Fruit fly (Drosophila melanogaster) whole organism, embryonic: Measurements from ENCODE around the gene Etfb.
A peak's percentile ranks its signal among the peaks of the same experiment; 100 is the strongest.

Source experiments
- Asciz ChIP-seq: fragments of 200-800 bp; sonication (Bioruptor generic); optimal IDR thresholded peaks from 2 replicates; lab custom pipeline; 2017; ENCODE audit warnings: missing biosample characterization, mild to moderate bottlenecking, missing genetic modification characterization, missing genetic modification reagents
- Atf6 ChIP-seq: fragments of 200-800 bp; sonication (Bioruptor generic); IDR thresholded peaks from 2 replicates; pipeline ENCODE4 v1.3.6; 2022; ENCODE audit warnings: missing biosample characterization, missing genetic modification characterization
- CG10267 ChIP-seq: fragments of 200-800 bp; sonication (Bioruptor generic); optimal IDR thresholded peaks from 2 replicates; lab custom pipeline; 2018; ENCODE audit warnings: missing biosample characterization, mild to moderate bottlenecking, missing genetic modification characterization, moderate library complexity
- CG11504 ChIP-seq: fragments of 200-800 bp; sonication (Bioruptor generic); optimal IDR thresholded peaks from 3 replicates; lab custom pipeline; 2019; ENCODE audit warnings: missing biosample characterization, mild to moderate bottlenecking, missing genetic modification characterization, moderate library complexity
- CG12744 ChIP-seq: fragments of 200-800 bp; sonication (Bioruptor generic); optimal IDR thresholded peaks from 2 replicates; lab custom pipeline; 2016; ENCODE audit warnings: missing biosample characterization, missing genetic modification characterization
- CG17829 ChIP-seq: fragments of 200-800 bp; optimal IDR thresholded peaks from 2 replicates; lab custom pipeline; 2019; ENCODE audit warnings: missing biosample characterization, mild to moderate bottlenecking, missing genetic modification characterization, moderate library complexity
- CG18599 ChIP-seq: fragments of 200-800 bp; sonication (Bioruptor generic); optimal IDR thresholded peaks from 3 replicates; lab custom pipeline; 2017; ENCODE audit warnings: missing biosample characterization, missing genetic modification characterization, mild to moderate bottlenecking, moderate library complexity, missing genetic modification reagents
- CG18619 ChIP-seq: fragments of 200-800 bp; sonication (Bioruptor generic); optimal IDR thresholded peaks from 3 replicates; lab custom pipeline; 2017; ENCODE audit warnings: missing biosample characterization, mild to moderate bottlenecking, missing genetic modification characterization
- CG2120 ChIP-seq: fragments of 200-800 bp; sonication (Bioruptor generic); optimal IDR thresholded peaks from 3 replicates; lab custom pipeline; 2016; ENCODE audit warnings: missing biosample characterization, missing genetic modification characterization
- CG30431 ChIP-seq: fragments of 200-800 bp; sonication (Bioruptor generic); optimal IDR thresholded peaks from 2 replicates; lab custom pipeline; 2017; ENCODE audit warnings: missing biosample characterization, missing genetic modification characterization
- CG31441 ChIP-seq: fragments of 200-800 bp; sonication (Bioruptor generic); IDR thresholded peaks from 2 replicates; pipeline ENCODE4 v1.3.6; 2022; ENCODE audit warnings: missing biosample characterization, missing genetic modification characterization
- CG33557 ChIP-seq: fragments of 200-800 bp; sonication (Bioruptor generic); optimal IDR thresholded peaks from 2 replicates; lab custom pipeline; 2019; ENCODE audit warnings: missing biosample characterization, mild to moderate bottlenecking, missing genetic modification characterization, moderate library complexity
- CG4424 ChIP-seq: fragments of 200-800 bp; sonication (Bioruptor generic); optimal IDR thresholded peaks from 3 replicates; lab custom pipeline; 2016; ENCODE audit warnings: missing biosample characterization, missing genetic modification characterization
- CG4820 ChIP-seq: fragments of 200-800 bp; sonication (Bioruptor generic); optimal IDR thresholded peaks from 3 replicates; lab custom pipeline; 2016; ENCODE audit warnings: missing biosample characterization, missing genetic modification characterization
- CG8290 ChIP-seq, 3 experiments: fragments of 200-800 bp; sonication (Bioruptor generic); optimal IDR thresholded peaks; 2 replicates each; lab custom pipeline; 2016 to 2019; ENCODE audit warnings: missing biosample characterization in 3 of 3, missing genetic modification characterization in 3 of 3, mild to moderate bottlenecking in 2 of 3, moderate library complexity in 1 of 3
- CoRest ChIP-seq: fragments of 200-800 bp; sonication (Bioruptor generic); optimal IDR thresholded peaks from 3 replicates; lab custom pipeline; 2018; ENCODE audit warnings: missing biosample characterization, mild to moderate bottlenecking, missing genetic modification characterization, moderate library complexity
- CrebB ChIP-seq: fragments of 200-800 bp; sonication (Bioruptor generic); optimal IDR thresholded peaks from 3 replicates; lab custom pipeline; 2018; ENCODE audit warnings: missing biosample characterization, mild to moderate bottlenecking, missing genetic modification characterization
- Lhr ChIP-seq: fragments of 200-800 bp; sonication (Bioruptor generic); optimal IDR thresholded peaks from 3 replicates; lab custom pipeline; 2017; ENCODE audit warnings: mild to moderate bottlenecking, missing biosample characterization, missing genetic modification reagents, missing genetic modification characterization
- Med ChIP-seq: fragments of 200-800 bp; sonication (Bioruptor generic); peaks from one replicate; lab custom pipeline; 2016; ENCODE audit warnings: missing biosample characterization, missing genetic modification characterization, mild to moderate bottlenecking, inconsistent platforms, moderate library complexity
- Nf-YA ChIP-seq: fragments of 200-800 bp; sonication (Bioruptor generic); IDR thresholded peaks from 2 replicates; pipeline ENCODE4 v1.3.6; 2022; ENCODE audit warnings: missing biosample characterization, missing genetic modification characterization
- Oaz ChIP-seq: fragments of 200-800 bp; sonication (Bioruptor generic); IDR thresholded peaks from 2 replicates; pipeline ENCODE4 v1.3.6; 2022; ENCODE audit warnings: missing biosample characterization, missing genetic modification characterization
- Sox102F ChIP-seq: fragments of 200-800 bp; sonication (Bioruptor generic); optimal IDR thresholded peaks from 2 replicates; lab custom pipeline; 2018; ENCODE audit warnings: missing biosample characterization, mild to moderate bottlenecking, missing genetic modification characterization, moderate library complexity
- ab ChIP-seq: fragments of 200-800 bp; sonication (Bioruptor generic); optimal IDR thresholded peaks from 2 replicates; lab custom pipeline; 2016; ENCODE audit warnings: missing biosample characterization, missing genetic modification characterization
- bowl ChIP-seq: fragments of 200-800 bp; sonication (Bioruptor generic); IDR thresholded peaks from 2 replicates; pipeline ENCODE4 v1.3.6; 2022; ENCODE audit warnings: missing biosample characterization, missing genetic modification characterization
- cad ChIP-seq: fragments of >200 bp; optimal IDR thresholded peaks from 2 replicates; lab custom pipeline; 2017; ENCODE audit warnings: missing biosample characterization, missing genetic modification characterization
- cg ChIP-seq: fragments of 200-800 bp; sonication (Bioruptor generic); optimal IDR thresholded peaks from 3 replicates; lab custom pipeline; 2019; ENCODE audit warnings: missing biosample characterization, mild to moderate bottlenecking, missing genetic modification characterization, moderate library complexity
- da ChIP-seq: fragments of 200-800 bp; sonication (Bioruptor generic); optimal IDR thresholded peaks from 2 replicates; lab custom pipeline; 2016; ENCODE audit warnings: missing biosample characterization, missing genetic modification characterization
- dati ChIP-seq: fragments of 200-800 bp; sonication (Bioruptor generic); IDR thresholded peaks from 2 replicates; pipeline ENCODE4 v1.3.6; 2022; ENCODE audit warnings: missing biosample characterization, missing genetic modification characterization
- fd96Cb ChIP-seq: fragments of 200-800 bp; sonication (Bioruptor generic); optimal IDR thresholded peaks from 2 replicates; lab custom pipeline; 2018; ENCODE audit warnings: missing biosample characterization, mild to moderate bottlenecking, missing genetic modification characterization, moderate library complexity
- fu2 ChIP-seq: fragments of 200-800 bp; sonication (Bioruptor generic); optimal IDR thresholded peaks from 2 replicates; lab custom pipeline; 2016; ENCODE audit warnings: missing biosample characterization, missing genetic modification characterization
- gsb-n ChIP-seq: fragments of 200-800 bp; sonication (Bioruptor generic); optimal IDR thresholded peaks from 3 replicates; lab custom pipeline; 2018; ENCODE audit warnings: missing biosample characterization, mild to moderate bottlenecking, missing genetic modification characterization
- lov ChIP-seq, 2 experiments: fragments of 200-800 bp in 1 of 2; fragments of >200 bp in 1 of 2; sonication (Bioruptor generic) in 1 of 2; IDR thresholded peaks in 1 of 2; optimal IDR thresholded peaks in 1 of 2; 2 replicates in 1 of 2; 3 replicates in 1 of 2; pipeline versions ENCODE4 v1.3.6 to Lab custom; 2017 to 2022; ENCODE audit warnings: missing biosample characterization in 1 of 2, missing genetic modification characterization in 1 of 2
- onecut ChIP-seq: fragments of 200-800 bp; sonication (Bioruptor generic); IDR thresholded peaks from 2 replicates; pipeline ENCODE4 v1.3.6; 2022; ENCODE audit warnings: missing biosample characterization, missing genetic modification characterization
- otp ChIP-seq: fragments of 200-800 bp; sonication (Bioruptor generic); IDR thresholded peaks from 3 replicates; pipeline ENCODE4, ENCODE4 v1.3.6; 2022; ENCODE audit warnings: missing biosample characterization, missing genetic modification characterization
- pros ChIP-seq: fragments of 200-800 bp; sonication (Bioruptor generic); optimal IDR thresholded peaks from 3 replicates; lab custom pipeline; 2019; ENCODE audit warnings: missing biosample characterization, mild to moderate bottlenecking, missing genetic modification characterization, moderate library complexity
- so ChIP-seq: fragments of 200-800 bp; sonication (Bioruptor generic); IDR thresholded peaks from 3 replicates; pipeline ENCODE4 v1.3.6; 2022; ENCODE audit warnings: missing biosample characterization, missing genetic modification characterization
- sug ChIP-seq: fragments of 200-800 bp; optimal IDR thresholded peaks from 2 replicates; lab custom pipeline; 2019; ENCODE audit warnings: missing biosample characterization, mild to moderate bottlenecking, missing genetic modification characterization, moderate library complexity
- tap ChIP-seq: fragments of 200-800 bp; optimal IDR thresholded peaks from 3 replicates; lab custom pipeline; 2019; ENCODE audit warnings: missing biosample characterization, mild to moderate bottlenecking, missing genetic modification characterization, moderate library complexity
- zf30C ChIP-seq: fragments of 200-800 bp; sonication (Bioruptor generic); optimal IDR thresholded peaks from 3 replicates; lab custom pipeline; 2018; ENCODE audit warnings: missing biosample characterization, mild to moderate bottlenecking, missing genetic modification characterization

The Etfb gene

DNA sequence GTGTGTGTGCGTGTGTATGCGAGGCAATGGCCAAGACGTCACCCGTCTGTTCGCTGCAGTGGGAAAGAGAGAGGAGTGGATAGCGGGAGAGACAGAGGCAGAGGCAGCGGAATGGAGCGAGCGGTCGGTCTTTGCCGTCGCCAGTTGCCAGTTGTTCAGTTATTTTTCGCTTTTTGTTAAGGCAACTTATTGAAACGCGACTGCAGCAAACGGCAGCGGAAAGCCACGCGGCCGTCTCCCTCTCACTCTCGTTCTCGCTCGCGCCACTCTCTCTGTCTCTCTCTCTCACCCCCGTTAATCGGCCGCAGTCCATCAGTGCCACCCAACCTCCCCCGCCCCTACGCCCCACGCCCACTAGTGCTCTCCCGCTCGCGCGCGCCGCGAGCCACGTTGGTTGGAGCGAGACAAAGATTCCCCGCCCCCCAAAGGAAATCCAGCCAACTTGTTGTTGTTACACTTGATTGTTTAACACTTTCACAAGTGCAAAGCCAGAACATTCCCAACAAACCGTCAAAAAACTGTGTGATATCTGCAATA lies 29.9 kb downstream of the Etfb start (continued):
- TF ChIP-seq dati (GFP tag; lab: Robert Waterston, UW), result no peak
- peak; percentile 92 for TF ChIP-seq Med (GFP tag; lab: Kevin White, UChicago)
- no peak for TF ChIP-seq Sox102F (GFP tag; lab: Kevin White, UChicago)
- TF ChIP-seq zf30C (GFP tag; lab: Kevin White, UChicago), result no peak
- TF ChIP-seq CG17829 (tag; lab: Kevin White, UChicago), result no peak
- TF ChIP-seq fd96Cb (tag; lab: Kevin White, UChicago), result no peak
- TF ChIP-seq fu2 (GFP tag; lab: Kevin White, UChicago), result no peak
- peak; percentile 93 for TF ChIP-seq cg (GFP tag; lab: Kevin White, UChicago)
- no peak for TF ChIP-seq Oaz (GFP tag; lab: Robert Waterston, UW)
- TF ChIP-seq lov (optimal IDR thresholded peaks at IDR 0.05; lab: Kevin White, UChicago), result no peak
- TF ChIP-seq lov (GFP tag; IDR thresholded peaks at IDR 0.05; lab: Robert Waterston, UW), result no peak
- TF ChIP-seq CrebB, result peak; percentile 40
- TF ChIP-seq CG4820 (GFP tag; lab: Kevin White, UChicago), result no peak
- TF ChIP-seq otp (GFP tag; lab: Robert Waterston, UW), result 0 out of 3 replicates have a peak, but pooled peaks have one; percentile 67
- no peak for TF ChIP-seq CG8290 (GFP tag; optimal IDR thresholded peaks at IDR 0.05; lab: Kevin White, UChicago)
- TF ChIP-seq CG8290 (tag; optimal IDR thresholded peaks at IDR 0.05; lab: Kevin White, UChicago), result peak in 1 of 2 experiments; percentile 80
- TF ChIP-seq CG2120 (GFP tag; lab: Kevin White, UChicago), result no peak
- TF ChIP-seq da (GFP tag; lab: Kevin White, UChicago), result no peak
- no peak for TF ChIP-seq CG30431 (GFP tag; lab: Kevin White, UChicago)
- TF ChIP-seq sug (tag; lab: Kevin White, UChicago), result peak; percentile 58
- no peak for TF ChIP-seq bowl (GFP tag; lab: Robert Waterston, UW)
- TF ChIP-seq pros, result peak; percentile 69
- no peak for TF ChIP-seq Nf-YA (GFP tag; lab: Robert Waterston, UW)
- TF ChIP-seq CG12744 (GFP tag; lab: Kevin White, UChicago), result no peak
- no peak for TF ChIP-seq CG18619 (GFP tag; lab: Kevin White, UChicago)
- TF ChIP-seq CG33557 (GFP tag; lab: Kevin White, UChicago), result no peak
- no peak for TF ChIP-seq Lhr (GFP tag; lab: Kevin White, UChicago)
- TF ChIP-seq CoRest (tag; lab: Kevin White, UChicago), result no peak
- peak; percentile 69 for TF ChIP-seq Atf6 (GFP tag; lab: Robert Waterston, UW)
- TF ChIP-seq CG10267 (tag; lab: Kevin White, UChicago), result no peak
- no peak for TF ChIP-seq ab (GFP tag; lab: Kevin White, UChicago)
- no peak for TF ChIP-seq Asciz (GFP tag; lab: Kevin White, UChicago)
- TF ChIP-seq CG4424 (GFP tag; lab: Kevin White, UChicago), result no peak
- no peak for TF ChIP-seq cad
- TF ChIP-seq so, result peak; percentile 65; the same call in 2 of the 3 replicates
- peak; percentile 5 for TF ChIP-seq tap (tag; lab: Kevin White, UChicago)
- no peak for TF ChIP-seq CG11504 (tag; lab: Kevin White, UChicago)
- peak; percentile 69 for TF ChIP-seq CG18599
- no peak for TF ChIP-seq onecut (GFP tag; lab: Robert Waterston, UW)
- TF ChIP-seq gsb-n (tag; lab: Kevin White, UChicago), result no peak
- no peak for TF ChIP-seq CG31441 (GFP tag; lab: Robert Waterston, UW)
